Worm (Caenorhabditis elegans) whole organism, L1 larva: ENCODE measurements around the gene T01B7.9.

Experiments
- aly-2 ChIP-seq: fragments of 150-350 bp; optimal IDR thresholded peaks from 2 replicates; lab custom pipeline; 2014; ENCODE audit warnings: missing biosample characterization, missing genetic modification characterization
- mdl-1 ChIP-seq, 2 experiments: fragments of 150-350 bp; optimal IDR thresholded peaks; 2 replicates each; lab custom pipeline; 2014 to 2017; ENCODE audit warnings: missing biosample characterization in 2 of 2, missing genetic modification characterization in 2 of 2, inconsistent platforms in 1 of 2

DNA sequence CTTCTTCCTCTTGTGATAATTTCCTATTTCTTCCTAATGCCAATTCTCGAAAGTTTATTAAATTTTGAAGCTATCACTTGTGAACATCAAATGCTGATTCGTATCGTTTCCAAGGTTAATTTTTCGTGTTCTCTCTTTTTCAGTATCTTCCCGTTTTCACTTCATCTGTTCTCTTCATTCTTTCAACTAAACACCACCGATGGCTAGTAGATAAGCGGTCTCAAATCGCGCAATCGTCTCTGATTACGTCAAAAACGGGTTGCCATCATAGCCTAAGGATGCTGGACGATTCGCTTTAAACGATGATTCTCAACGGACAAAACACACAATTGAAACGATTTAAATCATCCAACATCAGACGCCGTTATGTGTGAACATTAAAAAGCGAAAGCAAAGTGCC, 9.0 kb downstream of the T01B7.9 start:
- TF ChIP-seq aly-2 (tag; lab: Kevin White, UChicago): no peak
- no peak for TF ChIP-seq mdl-1 (tag; optimal IDR thresholded peaks at IDR 0.05; lab: Kevin White, UChicago)
